Worm (Caenorhabditis elegans) whole organism, L4 larva: Measurements from ENCODE around the gene F59E12.15.

Experiments used
- T20F7.1 ChIP-seq: fragments of 200-800 bp; sonication (Bioruptor generic); optimal IDR thresholded peaks from 2 replicates; lab custom pipeline; 2018; ENCODE audit warnings: mild to moderate bottlenecking, missing genetic modification characterization, missing compliant biosample characterization
- T26A8.4 ChIP-seq: fragments of 200-800 bp; sonication (Bioruptor generic); IDR thresholded peaks from 2 replicates; pipeline ENCODE4 v1.3.6; 2022; ENCODE audit warnings: missing genetic modification characterization, missing compliant biosample characterization
- aha-1 ChIP-seq: fragments of 150-350 bp; peaks from one replicate; lab custom pipeline; 2014; ENCODE audit warnings: missing biosample characterization, missing genetic modification characterization
- ceh-44 ChIP-seq: fragments of 200-800 bp; sonication (Bioruptor generic); IDR thresholded peaks from 2 replicates; pipeline ENCODE4 v1.3.6; 2022; ENCODE audit warnings: missing genetic modification reagents, missing genetic modification characterization, missing compliant biosample characterization
- ces-1 ChIP-seq: fragments of 150-350 bp; sonication (generic microtip); optimal IDR thresholded peaks from 4 replicates; lab custom pipeline; 2014; ENCODE audit warnings: missing biosample characterization, missing genetic modification reagents, missing genetic modification characterization
- cey-2 ChIP-seq: sonication (generic microtip); optimal IDR thresholded peaks from 3 replicates; lab custom pipeline; 2017; ENCODE audit warnings: missing genetic modification characterization, mild to moderate bottlenecking, missing compliant biosample characterization, antibody characterized with exemption, borderline replicate concordance; ENCODE audit not compliant: insufficient read depth
- daf-12 ChIP-seq: fragments of 150-350 bp; optimal IDR thresholded peaks from 2 replicates; lab custom pipeline; 2014; ENCODE audit warnings: missing biosample characterization, missing genetic modification reagents, missing genetic modification characterization
- daf-8 ChIP-seq: fragments of 200-800 bp; sonication (Bioruptor generic); IDR thresholded peaks from 2 replicates; pipeline ENCODE4 v1.3.6; 2022; ENCODE audit warnings: missing genetic modification characterization, missing compliant biosample characterization
- egl-27 ChIP-seq: sonication (generic microtip); optimal IDR thresholded peaks from 3 replicates; lab custom pipeline; 2017; ENCODE audit warnings: missing biosample characterization, missing genetic modification reagents, missing genetic modification characterization
- egl-43 ChIP-seq: fragments of 200-800 bp; sonication (Bioruptor generic); IDR thresholded peaks from 2 replicates; pipeline ENCODE4 v1.3.6; 2022; ENCODE audit warnings: missing genetic modification reagents, missing genetic modification characterization, missing compliant biosample characterization
- fos-1 ChIP-seq: fragments of 150-350 bp; optimal IDR thresholded peaks from 2 replicates; lab custom pipeline; 2014; ENCODE audit warnings: missing biosample characterization, missing genetic modification characterization
- hif-1 ChIP-seq, 2 experiments: sonication (generic microtip); optimal IDR thresholded peaks; 2 replicates each; lab custom pipeline; 2016 to 2017; ENCODE audit warnings: missing compliant biosample characterization in 2 of 2, missing genetic modification characterization in 2 of 2, missing genetic modification reagents in 2 of 2, missing genotype in 2 of 2, mild to moderate bottlenecking in 1 of 2
- hmg-1.1 ChIP-seq: fragments of 200-800 bp; sonication (Bioruptor generic); IDR thresholded peaks from 2 replicates; pipeline ENCODE4 v1.3.6; 2022; ENCODE audit warnings: missing genetic modification reagents, missing genetic modification characterization, missing compliant biosample characterization
- lin-15B ChIP-seq: fragments of 150-350 bp; sonication (generic microtip); optimal IDR thresholded peaks from 3 replicates; lab custom pipeline; 2014; ENCODE audit warnings: missing biosample characterization, missing genetic modification characterization
- lin-38 ChIP-seq: fragments of 200-800 bp; sonication (Bioruptor generic); IDR thresholded peaks from 2 replicates; pipeline ENCODE4 v1.3.6; 2022; ENCODE audit warnings: missing genetic modification reagents, missing genetic modification characterization, missing compliant biosample characterization
- lin-39 ChIP-seq: fragments of 150-350 bp; optimal IDR thresholded peaks from 2 replicates; lab custom pipeline; 2014; ENCODE audit warnings: missing biosample characterization, missing genetic modification reagents, missing genetic modification characterization
- mep-1 ChIP-seq: fragments of 150-350 bp; sonication (generic microtip); optimal IDR thresholded peaks from 3 replicates; lab custom pipeline; 2014; ENCODE audit warnings: missing biosample characterization, missing genetic modification characterization
- mes-2 ChIP-seq: sonication (generic microtip); optimal IDR thresholded peaks from 2 replicates; lab custom pipeline; 2016; ENCODE audit warnings: missing genotype, mild to moderate bottlenecking, missing genetic modification characterization, missing compliant biosample characterization; ENCODE audit not compliant: poor library complexity, severe bottlenecking
- nhr-10 ChIP-seq: fragments of 150-350 bp; optimal IDR thresholded peaks from 2 replicates; lab custom pipeline; 2014; ENCODE audit warnings: missing biosample characterization, missing genetic modification characterization
- nhr-111 ChIP-seq: fragments of 200-800 bp; sonication (Bioruptor generic); optimal IDR thresholded peaks from 2 replicates; lab custom pipeline; 2018; ENCODE audit warnings: mild to moderate bottlenecking, missing genetic modification characterization, missing compliant biosample characterization
- nhr-25 ChIP-seq: sonication (generic microtip); optimal IDR thresholded peaks from 2 replicates; lab custom pipeline; 2017; ENCODE audit warnings: missing genetic modification characterization, mild to moderate bottlenecking, missing compliant biosample characterization, antibody characterized with exemption, moderate library complexity, borderline replicate concordance; ENCODE audit not compliant: insufficient read depth
- nhr-28 ChIP-seq: fragments of 150-350 bp; optimal IDR thresholded peaks from 2 replicates; lab custom pipeline; 2014; ENCODE audit warnings: missing biosample characterization, missing genetic modification characterization
- nhr-48 ChIP-seq: sonication (generic microtip); optimal IDR thresholded peaks from 2 replicates; lab custom pipeline; 2016; ENCODE audit warnings: mild to moderate bottlenecking, missing genetic modification characterization, missing compliant biosample characterization
- nhr-76 ChIP-seq: fragments of 150-350 bp; optimal IDR thresholded peaks from 2 replicates; lab custom pipeline; 2014; ENCODE audit warnings: missing biosample characterization, missing genetic modification characterization
- php-3 ChIP-seq: fragments of 200-800 bp; sonication (Bioruptor generic); IDR thresholded peaks from 2 replicates; pipeline ENCODE4 v1.3.6; 2022; ENCODE audit warnings: missing genetic modification reagents, missing genetic modification characterization, missing compliant biosample characterization
- sdz-12 ChIP-seq: fragments of 200-800 bp; sonication (Bioruptor generic); optimal IDR thresholded peaks from 2 replicates; lab custom pipeline; 2018; ENCODE audit warnings: mild to moderate bottlenecking, missing genetic modification characterization, missing compliant biosample characterization
- set-16 ChIP-seq: fragments of 200-800 bp; sonication (Bioruptor generic); IDR thresholded peaks from 2 replicates; pipeline ENCODE4 v1.3.6; 2022; ENCODE audit warnings: missing genetic modification reagents, missing genetic modification characterization, missing compliant biosample characterization
- skn-1 ChIP-seq: fragments of 150-350 bp; optimal IDR thresholded peaks from 2 replicates; lab custom pipeline; 2014; ENCODE audit warnings: missing biosample characterization, missing genetic modification characterization
- snpc-4 ChIP-seq: fragments of 150-350 bp; optimal IDR thresholded peaks from 2 replicates; lab custom pipeline; 2014; ENCODE audit warnings: missing biosample characterization, missing genetic modification characterization
- unc-39 ChIP-seq: sonication (generic microtip); optimal IDR thresholded peaks from 2 replicates; lab custom pipeline; 2017; ENCODE audit warnings: missing biosample characterization, missing genetic modification characterization
- unc-62 ChIP-seq, 3 experiments: fragments of 150-350 bp in 1 of 3; sonication (generic microtip); optimal IDR thresholded peaks in 2 of 3; peaks in 1 of 3; 1 replicate in 1 of 3; 2 replicates in 2 of 3; lab custom pipeline; 2014 to 2017; ENCODE audit warnings: missing biosample characterization in 3 of 3, missing genetic modification characterization in 3 of 3, missing genetic modification reagents in 3 of 3, missing genotype in 1 of 3
- zip-2 ChIP-seq: fragments of 150-350 bp; optimal IDR thresholded peaks from 2 replicates; lab custom pipeline; 2014; ENCODE audit warnings: missing biosample characterization, missing genetic modification characterization

F59E12.15 gene

DNA sequence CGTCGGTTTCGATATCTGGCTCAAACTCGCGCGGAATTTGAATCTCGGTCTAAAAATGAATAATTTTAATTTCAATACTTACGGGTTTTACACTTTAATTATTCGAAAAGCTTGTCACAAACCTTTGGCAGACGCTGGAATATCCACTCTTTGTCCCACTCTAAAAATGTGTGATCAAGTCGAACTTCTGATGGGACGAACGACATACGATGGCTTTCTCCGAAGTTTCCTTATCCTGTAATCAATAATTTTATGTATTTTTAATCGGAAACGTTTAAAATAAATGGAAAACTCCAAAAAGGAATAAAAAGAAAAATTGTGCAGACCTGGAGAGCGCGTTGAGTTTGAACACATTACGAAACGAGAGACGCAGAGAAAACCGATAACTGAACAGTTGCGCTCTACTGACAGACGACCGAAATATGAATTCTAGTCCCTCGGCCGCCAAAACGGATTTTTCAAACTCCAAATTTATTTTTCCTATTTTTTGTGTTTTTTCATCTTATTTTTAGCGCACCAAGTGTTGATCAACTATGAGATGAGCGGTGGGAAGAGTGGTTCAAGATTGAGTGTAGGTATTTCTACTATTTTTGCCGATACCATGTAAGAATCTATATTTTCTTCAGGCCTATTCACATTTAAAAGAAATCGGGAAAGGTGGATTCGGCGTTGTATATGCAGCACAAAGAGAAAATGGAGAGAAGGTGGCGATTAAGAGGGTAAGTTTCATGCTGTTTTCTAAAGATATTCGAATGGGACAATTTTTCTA is 21.2 kb upstream of the F59E12.15 start, which contains the start of the genes sam-4, F59E12.17 and zyg-1 (continued):
- TF ChIP-seq mes-2: peak; percentile 94

DNA sequence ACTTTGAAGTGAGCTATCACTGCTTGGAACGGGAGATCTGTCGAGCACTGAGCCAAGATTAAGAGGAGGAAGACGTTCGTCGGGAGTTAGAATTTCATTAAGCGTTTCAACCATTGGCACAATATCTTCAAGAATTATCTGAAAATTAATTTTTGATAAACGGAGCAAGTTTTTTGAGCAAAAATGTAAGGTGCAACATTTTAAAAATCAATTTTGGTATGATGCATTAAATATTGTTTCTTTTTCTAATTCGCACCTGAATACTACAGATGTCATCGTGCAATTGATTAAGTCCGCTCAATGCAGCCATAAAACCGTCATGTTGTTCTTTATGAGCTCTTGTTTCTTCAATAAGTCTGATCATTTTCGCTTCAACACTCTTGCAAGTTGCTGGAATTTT is 20.1 kb upstream of the F59E12.15 start, which contains the start of gene ddl-1:
TSS of gene ddl-1 (minus strand) at position 101 of the 400 bp plus-strand sequence.
- TF ChIP-seq nhr-48 (tag; lab: Kevin White, UChicago): no peak
- no peak for TF ChIP-seq skn-1 (tag; lab: Kevin White, UChicago)
- TF ChIP-seq lin-39 (tag; lab: Kevin White, UChicago): no peak
- TF ChIP-seq snpc-4: no peak
- TF ChIP-seq ces-1 (GFP tag; lab: Kevin White, UChicago): no peak
- no peak for TF ChIP-seq nhr-28
- no peak for TF ChIP-seq unc-39 (tag; lab: Kevin White, UChicago)
- no peak for TF ChIP-seq lin-38
- no peak for TF ChIP-seq nhr-25 (tag; lab: Kevin White, UChicago)
- no peak for TF ChIP-seq fos-1 (tag; lab: Kevin White, UChicago)

DNA sequence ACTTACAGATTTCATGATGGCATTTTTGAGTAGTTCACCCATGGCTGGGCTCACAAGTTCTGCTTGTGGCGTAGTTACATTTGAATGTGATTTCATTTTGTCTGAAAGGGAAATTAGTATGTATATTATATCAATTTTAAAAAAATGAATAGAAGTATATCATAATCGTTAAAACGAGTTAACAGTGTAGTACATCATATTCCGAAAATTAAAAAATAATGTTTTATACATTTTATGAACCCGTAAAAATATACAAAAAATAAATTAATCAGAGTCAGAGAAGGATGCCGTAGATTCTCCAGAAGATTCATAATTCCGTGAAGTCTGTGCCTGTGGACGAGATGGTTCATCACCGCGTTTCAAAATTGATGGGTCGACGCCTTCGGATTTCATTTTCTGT is 18.8 kb upstream of the F59E12.15 start, which contains the start of gene F59E12.9:
TSS of gene F59E12.9 (minus strand) at position 101 of the 400 bp plus-strand sequence.
- TF ChIP-seq mep-1 (no peak), hif-1 (tag; optimal IDR thresholded peaks at IDR 0.05; lab: Kevin White, UChicago) (no peak), hmg-1.1 (GFP tag; lab: Robert Waterston, UW) (no peak), php-3 (no peak), nhr-111 (GFP tag; lab: Kevin White, UChicago) (no peak)
- TF ChIP-seq, all 104 proteins: peak for 0

DNA sequence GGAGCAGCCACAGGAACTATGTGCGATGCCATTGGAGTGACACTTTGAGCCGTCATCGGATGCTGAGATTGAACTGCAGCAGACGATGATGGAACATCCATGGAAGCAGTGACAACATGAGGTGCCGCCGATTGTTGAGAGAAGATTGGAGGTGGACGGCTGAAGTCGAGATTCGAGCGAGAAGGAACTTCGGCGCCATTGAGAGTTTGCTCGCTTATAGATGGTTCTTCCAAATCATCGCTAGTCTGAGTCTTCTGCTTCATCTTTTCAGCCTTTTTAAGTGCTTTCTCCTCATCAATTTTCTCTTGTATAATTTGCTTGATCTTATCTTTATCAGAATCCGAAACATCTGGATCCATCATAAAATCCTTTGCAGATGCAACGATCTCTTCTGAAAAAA is 13.9 kb upstream of the F59E12.15 start:
- TF ChIP-seq egl-27 (no peak), set-16 (GFP tag; lab: Robert Waterston, UW) (0 out of 2 replicates have a peak, but pooled peaks have one; percentile 16), ceh-44 (GFP tag; lab: Robert Waterston, UW) (no peak), aha-1 (peak; percentile 95), nhr-10 (tag; lab: Kevin White, UChicago) (no peak), egl-43 (GFP tag; lab: Robert Waterston, UW) (no peak)

DNA sequence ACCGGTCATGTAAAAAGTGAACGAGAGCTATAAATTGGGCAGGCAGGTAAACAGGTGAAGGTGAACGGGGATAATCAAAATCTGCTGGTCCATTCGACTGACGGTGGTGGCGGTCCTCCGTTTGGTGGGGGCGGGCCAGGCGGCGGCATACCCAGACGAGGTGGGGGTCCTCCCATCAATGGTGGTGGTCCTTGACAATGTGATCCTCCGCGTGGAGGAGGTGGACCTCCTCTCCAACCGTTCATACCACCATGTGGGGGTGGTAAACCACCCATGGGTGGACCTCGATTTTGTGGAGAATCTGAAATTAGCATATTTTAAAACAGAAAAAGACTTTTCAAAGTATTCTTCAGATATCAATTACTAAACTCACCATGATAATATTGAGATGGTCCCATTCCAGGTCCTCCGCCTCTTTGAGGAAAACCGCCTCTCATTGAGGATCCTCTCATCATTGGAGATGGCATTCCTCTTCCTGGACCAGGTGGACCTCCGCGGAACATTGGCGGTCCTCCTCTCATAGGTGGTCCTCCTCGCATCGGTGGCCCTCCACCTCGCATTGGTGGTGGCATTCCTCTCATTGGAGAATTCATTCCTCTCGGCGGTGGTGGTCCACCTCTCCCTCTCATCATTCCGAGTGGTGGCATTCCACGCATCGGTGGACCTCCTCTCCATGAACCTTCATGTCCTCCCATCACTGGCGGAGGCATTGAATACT is 12.3 kb upstream of the F59E12.15 start:
- TF ChIP-seq set-16 (GFP tag; lab: Robert Waterston, UW): peak; percentile 69; the same call in 1 of the 2 replicates
- no peak for TF ChIP-seq skn-1 (tag; lab: Kevin White, UChicago)

DNA sequence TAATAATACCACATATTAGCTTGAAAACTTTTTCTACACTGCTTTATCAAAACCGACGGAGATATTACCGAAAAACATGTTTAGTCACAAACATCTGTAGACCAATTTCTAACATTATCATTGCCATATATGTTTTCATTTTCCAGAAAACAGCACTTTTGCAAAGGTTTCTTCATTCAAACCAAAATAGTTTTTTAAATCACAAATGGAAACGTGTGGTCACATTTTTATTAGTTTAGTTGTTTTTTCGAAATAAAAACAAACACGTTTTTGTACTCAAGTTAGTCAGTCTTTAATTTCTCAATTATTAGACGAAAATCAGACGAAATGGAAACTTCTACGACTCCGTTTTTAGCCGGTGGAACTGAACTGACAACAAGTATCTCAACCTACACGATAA is 9.9 kb upstream of the F59E12.15 start, which contains the start of gene F59E12.3:
TSS of gene F59E12.3 (plus strand) at position 301 of the 400 bp plus-strand sequence.
- TF ChIP-seq hif-1 (tag; optimal IDR thresholded peaks at IDR 0.05; lab: Kevin White, UChicago) (no peak), ces-1 (GFP tag; lab: Kevin White, UChicago) (no peak), T20F7.1 (GFP tag; lab: Kevin White, UChicago) (no peak), zip-2 (no peak), T26A8.4 (GFP tag; lab: Robert Waterston, UW) (no peak), unc-62 (GFP tag; optimal IDR thresholded peaks at IDR 0.05 in 1 of 2; lab: Kevin White, UChicago) (no peak), unc-62 (tag; optimal IDR thresholded peaks at IDR 0.05; lab: Kevin White, UChicago) (no peak), ceh-44 (GFP tag; lab: Robert Waterston, UW) (no peak), sdz-12 (GFP tag; lab: Kevin White, UChicago) (no peak), daf-8 (GFP tag; lab: Robert Waterston, UW) (no peak), nhr-76 (tag; lab: Kevin White, UChicago) (no peak), lin-15B (no peak), cey-2 (no peak), egl-43 (GFP tag; lab: Robert Waterston, UW) (no peak), snpc-4 (no peak), daf-12 (tag; lab: Kevin White, UChicago) (no peak)
